Fruit fly (Drosophila melanogaster) whole organism: ENCODE measurements around the gene CG6015.

Experiments used
- Dll ChIP-seq: fragments of >200 bp; optimal IDR thresholded peaks from 2 replicates; lab custom pipeline; 2017
- EcR ChIP-seq, 2 experiments: fragments of >200 bp; optimal IDR thresholded peaks; 2 replicates each; lab custom pipeline; 2017; ENCODE audit warnings: missing biosample characterization in 2 of 2, missing genetic modification characterization in 2 of 2, missing genetic modification reagents in 2 of 2
- pan ChIP-seq: fragments of >200 bp; optimal IDR thresholded peaks from 2 replicates; lab custom pipeline; 2017
- psq ChIP-seq: fragments of >200 bp; optimal IDR thresholded peaks from 2 replicates; lab custom pipeline; 2017
- usp ChIP-seq: fragments of >200 bp; optimal IDR thresholded peaks from 2 replicates; lab custom pipeline; 2017; ENCODE audit warnings: missing biosample characterization, missing genetic modification characterization, mixed read lengths

DNA sequence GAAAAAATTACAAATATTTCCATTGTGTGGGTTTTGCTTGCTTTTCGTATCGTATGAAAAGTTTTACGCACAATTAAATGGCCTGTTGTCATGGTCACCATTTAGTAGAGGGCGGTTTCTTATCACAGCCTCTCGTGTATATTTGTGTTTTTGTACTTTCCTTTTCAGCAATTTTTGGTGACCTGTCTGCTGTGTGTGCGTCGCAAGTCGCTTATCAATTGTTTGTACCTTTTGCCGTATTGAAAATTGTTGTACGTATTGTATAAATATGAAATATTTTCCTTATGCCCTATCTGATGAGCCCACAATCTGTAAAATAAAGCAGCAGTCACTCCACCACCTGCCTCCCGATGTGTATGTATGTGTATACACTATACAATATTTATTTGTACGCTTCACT, 32.4 kb upstream of the CG6015 start:
- TF ChIP-seq usp (GFP tag; lab: Kevin White, UChicago): no peak
- TF ChIP-seq psq (lab: Kevin White, UChicago): no peak
- no peak for TF ChIP-seq EcR (GFP tag; optimal IDR thresholded peaks at IDR 0.05; lab: Kevin White, UChicago)
- no peak for TF ChIP-seq pan
- TF ChIP-seq Dll (lab: Kevin White, UChicago): no peak
